Fruit fly (Drosophila melanogaster): ENCODE results near the gene CG43117.

dm6 chr3R:26455838-26456237 lies 1.2 kb downstream of the CG43117 start, which contains the start of gene Pdf:
- TF ChIP-seq pan (optimal IDR thresholded peaks at IDR 0.05) = no peak
- no peak for TF ChIP-seq CG8478 (optimal IDR thresholded peaks at IDR 0.05)
- TF ChIP-seq Dll (optimal IDR thresholded peaks at IDR 0.05) = no peak
- no peak for TF ChIP-seq EcR (GFP tag; optimal IDR thresholded peaks at IDR 0.05)
- no peak for TF ChIP-seq usp (GFP tag; optimal IDR thresholded peaks at IDR 0.05)
- TF ChIP-seq psq (optimal IDR thresholded peaks at IDR 0.05) = no peak

Measured in whole organism.